Fruit fly (Drosophila melanogaster): Measurements from ENCODE around the gene CG32036.

The CG32036 gene

dm6 chr3L:9503552-9504317 lies 14.7 kb upstream of the CG32036 start:
- TF ChIP-seq Hr96 (GFP tag; optimal IDR thresholded peaks at IDR 0.05) (no peak), pad (GFP tag; optimal IDR thresholded peaks at IDR 0.05) (no peak), kay (GFP tag; ENCODE audit: borderline replicate concordance) (peak; percentile 59), Crg-1 (GFP tag; optimal IDR thresholded peaks at IDR 0.05) (no peak), CG11617 (GFP tag; optimal IDR thresholded peaks at IDR 0.05) (no peak), Mnt (GFP tag; optimal IDR thresholded peaks at IDR 0.05) (peak; percentile 13), CG7101 (tag; optimal IDR thresholded peaks at IDR 0.05) (peak; percentile 9), CG7045 (GFP tag; optimal IDR thresholded peaks at IDR 0.05) (peak; percentile 35), toe (GFP tag; optimal IDR thresholded peaks at IDR 0.05) (no peak), CG1620 (GFP tag; optimal IDR thresholded peaks at IDR 0.05) (no peak), CG33017 (tag; optimal IDR thresholded peaks at IDR 0.05) (peak; percentile 32), CG12768 (GFP tag; optimal IDR thresholded peaks at IDR 0.05) (no peak), Clk (GFP tag; optimal IDR thresholded peaks at IDR 0.05) (no peak), tj (GFP tag; optimal IDR thresholded peaks at IDR 0.05) (no peak)

DNA sequence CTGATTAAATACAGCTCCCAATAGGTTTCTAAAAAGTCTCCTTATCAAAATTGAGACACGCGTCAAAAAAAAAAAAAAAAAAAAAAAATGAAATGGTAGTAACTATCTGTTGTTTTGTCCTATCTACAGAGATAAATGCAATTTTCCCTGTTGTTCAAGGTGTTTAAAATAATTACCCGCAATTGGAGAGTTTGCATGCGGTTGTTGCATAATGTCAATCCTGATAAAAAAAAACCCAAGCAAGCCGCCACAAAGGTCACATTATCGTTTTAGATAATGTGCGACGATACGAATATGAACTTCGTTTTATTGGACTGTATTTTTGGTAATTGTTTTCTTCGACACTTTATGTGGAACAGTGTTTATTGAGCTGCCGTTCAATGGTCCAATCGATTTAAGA lies 13.8 kb upstream of the CG32036 start:
- peak; percentile 52 for TF ChIP-seq cic (GFP tag; optimal IDR thresholded peaks at IDR 0.05)
- no peak for TF ChIP-seq cnc (optimal IDR thresholded peaks at IDR 0.05)
- no peak for TF ChIP-seq tj (GFP tag; optimal IDR thresholded peaks at IDR 0.05)
- TF ChIP-seq Mnt (GFP tag; optimal IDR thresholded peaks at IDR 0.05), result no peak
- TF ChIP-seq CG33017 (tag; optimal IDR thresholded peaks at IDR 0.05), result no peak

- TF ChIP-seq CG1620 (GFP tag; optimal IDR thresholded peaks at IDR 0.05), result no peak
- TF ChIP-seq tj (GFP tag; optimal IDR thresholded peaks at IDR 0.05), result peak; percentile 71
Observed at dm6 chr3L:9502294-9502693, 13.3 kb upstream of the CG32036 start.

dm6 chr3L:9501298-9501697 lies 12.3 kb upstream of the CG32036 start:
- TF ChIP-seq kay (GFP tag; ENCODE audit: borderline replicate concordance), result peak; percentile 67
- TF ChIP-seq tj (GFP tag; optimal IDR thresholded peaks at IDR 0.05), result no peak

- no peak for TF ChIP-seq CG1620 (GFP tag; optimal IDR thresholded peaks at IDR 0.05)
- peak in 1 of 2 experiments; percentile 29 for TF ChIP-seq cnc (optimal IDR thresholded peaks at IDR 0.05)
- TF ChIP-seq CG7045 (GFP tag; optimal IDR thresholded peaks at IDR 0.05), result no peak
- TF ChIP-seq kay (GFP tag; ENCODE audit: borderline replicate concordance), result peak; percentile 60
- TF ChIP-seq cic (GFP tag; optimal IDR thresholded peaks at IDR 0.05), result peak; percentile 28
- TF ChIP-seq tj (GFP tag; optimal IDR thresholded peaks at IDR 0.05), result peak; percentile 83
- no peak for TF ChIP-seq Crg-1 (GFP tag; optimal IDR thresholded peaks at IDR 0.05)
- no peak for TF ChIP-seq CG12768 (GFP tag; optimal IDR thresholded peaks at IDR 0.05)
Observed at dm6 chr3L:9499919-9500807, 11.1 kb upstream of the CG32036 start.

DNA sequence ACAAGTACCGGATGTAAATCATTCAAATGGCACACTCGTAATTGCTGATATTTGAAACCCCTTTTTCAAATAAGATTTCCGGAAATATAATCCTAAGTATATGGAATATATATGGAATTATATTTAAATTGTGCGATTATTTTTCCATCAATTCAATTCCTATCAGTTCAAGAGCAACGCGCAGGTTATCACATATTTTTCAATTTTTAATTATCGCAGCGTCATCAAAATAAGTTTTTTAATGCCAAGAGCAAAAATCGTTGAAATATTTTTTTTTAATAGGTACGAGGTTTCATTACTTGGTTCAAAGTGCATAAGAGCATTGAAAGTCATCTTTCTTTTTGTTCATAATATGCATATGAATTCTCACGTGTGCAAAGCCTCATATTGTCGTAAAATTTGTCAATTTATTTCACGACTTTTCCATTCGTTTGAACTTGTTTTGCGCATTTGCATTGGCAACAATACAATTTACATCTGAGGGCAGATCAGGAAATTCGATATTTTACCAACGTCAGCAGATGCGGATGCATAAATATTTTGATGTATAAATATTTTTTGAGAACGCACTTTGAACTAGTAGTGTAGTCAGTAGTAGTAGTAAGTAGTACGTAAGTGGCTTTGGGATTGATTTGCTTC lies 9.1 kb upstream of the CG32036 start:
- no peak for TF ChIP-seq CG1620 (GFP tag; optimal IDR thresholded peaks at IDR 0.05)
- no peak for TF ChIP-seq CG5204 (GFP tag; optimal IDR thresholded peaks at IDR 0.05)
- peak; percentile 21 for TF ChIP-seq CG12768 (GFP tag; optimal IDR thresholded peaks at IDR 0.05)
- TF ChIP-seq Mnt (GFP tag; optimal IDR thresholded peaks at IDR 0.05), result no peak
- no peak for TF ChIP-seq CG7045 (GFP tag; optimal IDR thresholded peaks at IDR 0.05)
- no peak for TF ChIP-seq Crg-1 (GFP tag; optimal IDR thresholded peaks at IDR 0.05)
- peak; percentile 60 for TF ChIP-seq kay (GFP tag; ENCODE audit: borderline replicate concordance)
- TF ChIP-seq pad (GFP tag; optimal IDR thresholded peaks at IDR 0.05), result no peak
- TF ChIP-seq tj (GFP tag; optimal IDR thresholded peaks at IDR 0.05), result peak; percentile 23
- TF ChIP-seq CG11617 (GFP tag; optimal IDR thresholded peaks at IDR 0.05), result no peak
- no peak for TF ChIP-seq toe (GFP tag; optimal IDR thresholded peaks at IDR 0.05)
- no peak for TF ChIP-seq cnc (optimal IDR thresholded peaks at IDR 0.05)
- TF ChIP-seq CG7101 (tag; optimal IDR thresholded peaks at IDR 0.05), result no peak
- peak; percentile 51 for TF ChIP-seq cic (GFP tag; optimal IDR thresholded peaks at IDR 0.05)
- no peak for TF ChIP-seq Hr96 (GFP tag; optimal IDR thresholded peaks at IDR 0.05)
- no peak for TF ChIP-seq ovo (GFP tag; optimal IDR thresholded peaks at IDR 0.05)
- no peak for TF ChIP-seq Clk (GFP tag; optimal IDR thresholded peaks at IDR 0.05)
- TF ChIP-seq CG33017 (tag; optimal IDR thresholded peaks at IDR 0.05), result no peak
- TF ChIP-seq bab1 (GFP tag; optimal IDR thresholded peaks at IDR 0.05), result no peak
- TF ChIP-seq CG14711 (tag; optimal IDR thresholded peaks at IDR 0.05), result no peak

All from whole organism, adult.